Fruit fly (Drosophila melanogaster) whole organism: ENCODE measurements around the gene Acbp3.

Experiments used
- CG8478 ChIP-seq: fragments of >200 bp; optimal IDR thresholded peaks from 2 replicates; lab custom pipeline; 2018; ENCODE audit warnings: inconsistent platforms
- usp ChIP-seq: fragments of >200 bp; optimal IDR thresholded peaks from 2 replicates; lab custom pipeline; 2017; ENCODE audit warnings: missing biosample characterization, missing genetic modification characterization, mixed read lengths

dm6 chr3L:7161924-7162323, 31.2 kb downstream of the Acbp3 start:
- TF ChIP-seq usp (GFP tag; lab: Kevin White, UChicago) (no peak), CG8478 (lab: Kevin White, UChicago) (no peak)
